Worm (Caenorhabditis elegans) whole organism, late embryonic: Measurements from ENCODE around the gene ctl-3.

Experiments used
- elt-2 ChIP-seq: sonication (generic microtip); optimal IDR thresholded peaks from 2 replicates; lab custom pipeline; 2016; ENCODE audit warnings: missing genetic modification reagents, missing genetic modification characterization, missing compliant biosample characterization
- nhr-232 ChIP-seq: sonication (generic microtip); optimal IDR thresholded peaks from 2 replicates; lab custom pipeline; 2016; ENCODE audit warnings: missing genetic modification characterization, missing compliant biosample characterization
- pag-3 ChIP-seq: sonication (generic microtip); optimal IDR thresholded peaks from 2 replicates; lab custom pipeline; 2016; ENCODE audit warnings: missing compliant biosample characterization, missing genetic modification characterization, borderline replicate concordance

- no peak for TF ChIP-seq nhr-232
- TF ChIP-seq elt-2 (tag; lab: Kevin White, UChicago), result no peak
- no peak for TF ChIP-seq pag-3
Observed at ce11 chrII:14257943-14258342, 52.6 kb downstream of the ctl-3 start.
